Fruit fly (Drosophila melanogaster) whole organism, wandering third instar larva: ENCODE results near the gene Gfat2.

Source experiments
- Abd-B ChIP-seq: fragments of >200 bp; optimal IDR thresholded peaks from 2 replicates; lab custom pipeline; 2017; ENCODE audit warnings: missing biosample characterization, missing genetic modification characterization
- Dfd ChIP-seq: fragments of >200 bp; optimal IDR thresholded peaks from 2 replicates; lab custom pipeline; 2017; ENCODE audit warnings: missing biosample characterization, missing genetic modification characterization
- OdsH ChIP-seq: fragments of 200-800 bp; sonication (Bioruptor generic); optimal IDR thresholded peaks from 2 replicates; lab custom pipeline; 2016; ENCODE audit warnings: missing biosample characterization, mild to moderate bottlenecking, missing genetic modification characterization
- Vsx2 ChIP-seq: fragments of 200-300, 225-300 bp; sonication (Bioruptor generic); optimal IDR thresholded peaks from 2 replicates; lab custom pipeline; 2018; ENCODE audit warnings: missing biosample characterization, missing genetic modification characterization; ENCODE audit not compliant: partially characterized antibody
- dl ChIP-seq, 2 experiments: fragments of 175-275, 200-275 bp in 1 of 2; fragments of 200-275 bp in 1 of 2; sonication (Bioruptor generic); optimal IDR thresholded peaks; lab custom pipeline; 2018; ENCODE audit warnings: mild to moderate bottlenecking in 2 of 2, missing biosample characterization in 2 of 2, missing genetic modification characterization in 2 of 2, moderate library complexity in 2 of 2; ENCODE audit not compliant: partially characterized antibody in 2 of 2, insufficient read depth in 1 of 2
- ey ChIP-seq: fragments of 200-800 bp; sonication (Bioruptor generic); optimal IDR thresholded peaks from 2 replicates; lab custom pipeline; 2016; ENCODE audit warnings: missing biosample characterization, missing genetic modification characterization
- pan ChIP-seq: fragments of >200 bp; optimal IDR thresholded peaks from 2 replicates; lab custom pipeline; 2017
- sage ChIP-seq: fragments of 200-800 bp; sonication (Bioruptor generic); optimal IDR thresholded peaks from 2 replicates; lab custom pipeline; 2016; ENCODE audit warnings: missing biosample characterization, mild to moderate bottlenecking, missing genetic modification characterization
- sv ChIP-seq: fragments of 200-800 bp; sonication (Bioruptor generic); optimal IDR thresholded peaks from 3 replicates; lab custom pipeline; 2016; ENCODE audit warnings: missing biosample characterization, missing genetic modification characterization
- usp ChIP-seq: fragments of >200 bp; optimal IDR thresholded peaks from 2 replicates; lab custom pipeline; 2017; ENCODE audit warnings: missing biosample characterization, missing genetic modification characterization
- woc ChIP-seq: sonication (Bioruptor generic); optimal IDR thresholded peaks from 2 replicates; lab custom pipeline; 2016; ENCODE audit warnings: missing biosample characterization, mild to moderate bottlenecking, missing genetic modification characterization

dm6 chr3R:28292498-28292897 is 47.1 kb downstream of the Gfat2 start, which contains the start of gene Mst98Cb:
- TF ChIP-seq usp, result no peak
- TF ChIP-seq Vsx2 (GFP tag; lab: Kevin White, UChicago), result no peak
- TF ChIP-seq dl (GFP tag; optimal IDR thresholded peaks at IDR 0.05; lab: Kevin White, UChicago; ENCODE audit: insufficient read depth in 1 of 2, partially characterized antibody in 2 of 2), result no peak
- TF ChIP-seq woc (GFP tag; lab: Kevin White, UChicago), result no peak
- TF ChIP-seq Dfd (GFP tag; lab: Kevin White, UChicago), result no peak
- TF ChIP-seq OdsH (GFP tag; lab: Kevin White, UChicago), result no peak
- TF ChIP-seq Abd-B, result no peak
- no peak for TF ChIP-seq pan (lab: Kevin White, UChicago)
- TF ChIP-seq ey (GFP tag; lab: Kevin White, UChicago), result no peak
- TF ChIP-seq sv (GFP tag; lab: Kevin White, UChicago), result no peak
- TF ChIP-seq sage, result no peak
